Worm (Caenorhabditis elegans) whole organism, dauer: ENCODE data around the gene srg-56.

ENCODE experiments used
- unc-62 ChIP-seq: sonication (generic microtip); optimal IDR thresholded peaks from 2 replicates; lab custom pipeline; 2017; ENCODE audit warnings: missing biosample characterization, missing genetic modification reagents, missing genetic modification characterization

Gene srg-56

DNA sequence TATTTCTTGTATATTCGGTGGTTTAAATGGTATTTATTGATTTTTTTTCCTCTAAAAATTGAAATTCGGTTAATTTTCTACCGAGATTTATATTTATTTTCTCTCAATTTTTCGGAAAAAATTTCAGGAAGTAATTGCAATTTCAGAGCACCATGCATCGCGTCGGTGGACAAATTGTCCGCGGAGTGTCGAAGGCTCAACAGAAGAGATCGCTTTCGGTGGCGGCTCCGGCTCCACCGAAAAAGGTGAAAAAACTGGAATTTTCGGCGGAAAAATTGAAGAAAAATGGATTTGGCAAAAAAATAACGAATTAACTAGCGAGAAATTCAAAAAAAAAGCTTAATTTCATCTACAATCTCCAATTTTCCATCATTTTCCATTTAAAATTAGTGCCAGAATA, 39.2 kb downstream of the srg-56 start, which contains the start of gene nuo-5:
Gene nuo-5 (plus strand): TSS at position 147 of the 400 bp plus-strand sequence.
- no peak for TF ChIP-seq unc-62 (GFP tag; lab: Kevin White, UChicago)

DNA sequence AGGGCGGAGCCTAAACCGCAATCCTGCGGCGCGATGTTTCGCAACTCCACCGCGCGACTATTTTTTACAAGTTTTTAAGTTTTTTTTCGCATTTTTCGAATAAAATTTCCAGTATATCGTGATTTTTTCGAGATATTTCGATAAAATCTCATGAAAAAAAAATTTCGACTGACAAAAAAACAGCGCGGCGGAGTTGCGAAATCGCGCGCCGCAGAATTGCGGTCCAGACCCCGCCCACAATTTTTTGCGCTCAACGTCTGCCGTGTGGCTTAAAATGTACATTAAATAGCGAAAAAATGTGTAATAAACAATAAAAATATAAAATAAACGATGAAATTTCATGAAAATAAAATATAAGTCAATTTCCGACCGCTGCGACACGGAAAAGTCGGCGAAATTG, 40.4 kb downstream of the srg-56 start:
- TF ChIP-seq unc-62 (GFP tag; lab: Kevin White, UChicago): no peak

DNA sequence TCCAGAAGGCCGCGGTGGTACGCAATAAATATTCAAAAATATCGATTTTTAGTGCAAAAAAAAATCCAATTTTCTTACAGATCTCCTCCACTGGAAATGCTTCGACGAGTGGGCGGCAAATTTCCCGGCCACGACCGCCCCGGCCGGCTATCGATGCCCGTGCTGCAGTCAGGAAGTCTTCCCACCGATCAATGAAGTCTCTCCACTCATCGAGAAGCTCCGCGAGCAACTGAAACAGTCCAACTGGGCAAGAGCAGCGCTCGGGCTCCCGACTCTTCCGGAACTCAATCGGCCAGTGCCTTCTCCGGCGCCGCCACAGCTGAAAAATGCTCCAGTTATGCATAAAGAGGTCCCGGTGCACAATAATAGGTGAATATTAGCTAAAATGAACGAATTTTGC, 42.1 kb downstream of the srg-56 start, which contains the start of gene Y45G12B.3:
Gene Y45G12B.3 (minus strand): TSS at position 320 of the 400 bp plus-strand sequence.
- no peak for TF ChIP-seq unc-62 (GFP tag; lab: Kevin White, UChicago)

DNA sequence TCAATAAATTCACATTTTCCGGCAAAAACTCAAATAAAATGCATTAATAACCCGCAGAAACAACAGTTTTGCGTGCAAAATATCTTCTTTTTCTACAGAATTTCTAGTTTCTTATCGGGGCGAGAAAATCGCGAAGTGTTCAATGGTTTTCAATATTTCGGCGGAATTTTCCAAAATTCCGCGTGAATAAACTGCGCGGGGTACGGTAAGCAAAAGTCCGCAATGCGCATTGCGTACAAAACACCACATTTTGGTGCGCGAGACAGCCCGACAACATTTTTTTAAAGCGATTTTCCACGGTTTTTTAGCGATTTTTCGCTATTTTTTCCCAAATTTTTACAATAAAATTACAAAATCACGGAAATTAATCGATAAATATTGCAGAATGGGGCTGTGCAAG, 43.7 kb downstream of the srg-56 start, which contains the start of gene Y45G12B.2:
Gene Y45G12B.2 (plus strand): TSS at position 383 of the 400 bp plus-strand sequence.
- no peak for TF ChIP-seq unc-62 (GFP tag; lab: Kevin White, UChicago)

DNA sequence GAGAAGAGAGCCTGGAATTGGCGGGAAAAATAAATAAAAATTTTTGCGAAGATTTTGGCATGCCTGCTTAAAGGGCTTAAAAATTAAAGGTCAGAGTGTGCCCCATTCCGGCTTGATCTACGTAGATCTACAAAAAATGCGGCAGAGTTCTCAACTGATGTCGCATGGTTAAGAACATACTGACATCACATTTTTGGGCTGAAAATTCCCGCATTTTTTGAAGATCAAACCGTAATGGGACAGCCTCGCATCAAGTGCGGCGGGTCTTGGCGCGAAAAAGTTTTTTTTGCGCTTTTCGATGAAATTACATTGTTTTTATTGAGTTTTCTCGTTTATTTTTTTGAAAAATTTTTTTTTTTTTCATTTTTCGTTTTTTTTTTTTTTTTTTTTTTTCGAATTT, 47.1 kb downstream of the srg-56 start:
- TF ChIP-seq unc-62 (GFP tag; lab: Kevin White, UChicago): no peak

DNA sequence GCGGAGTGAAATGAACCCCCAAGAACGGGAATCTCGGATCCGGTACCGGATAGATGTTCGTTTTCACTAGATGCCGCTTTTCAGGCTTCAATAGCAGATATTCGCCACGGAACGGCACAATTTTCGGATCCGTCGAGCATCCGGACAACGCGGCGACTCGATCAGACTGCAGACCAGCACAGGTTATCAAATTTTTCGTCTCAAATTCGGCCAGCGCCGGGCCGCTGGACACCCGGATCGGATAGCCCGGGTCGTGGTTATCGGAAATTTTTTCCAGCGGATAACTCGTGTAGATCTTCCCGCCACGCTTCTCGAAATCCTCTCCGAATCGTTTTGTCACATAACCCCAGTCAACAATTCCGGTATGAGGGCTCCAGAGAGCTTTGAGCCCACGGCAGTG, 47.6 kb downstream of the srg-56 start:
- TF ChIP-seq unc-62 (GFP tag; lab: Kevin White, UChicago): no peak

DNA sequence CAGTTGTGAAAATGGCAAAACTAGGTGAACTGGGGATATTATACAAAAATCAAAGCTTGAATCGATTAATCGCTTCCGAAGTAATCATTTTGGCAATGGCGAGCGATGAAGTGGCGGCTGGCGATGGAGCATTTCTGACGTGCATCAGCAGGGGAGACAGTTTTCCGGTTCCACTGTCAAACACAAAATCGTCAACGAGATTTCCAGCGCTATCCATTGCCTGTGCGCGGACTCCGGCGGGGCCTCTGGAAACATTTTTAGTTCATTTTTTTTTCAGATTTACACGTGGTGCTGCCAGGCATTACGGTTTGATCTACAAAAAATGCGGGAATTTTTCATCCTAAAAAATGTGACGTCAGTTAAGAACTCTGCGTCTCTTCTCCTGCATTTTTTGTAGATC, 49.5 kb downstream of the srg-56 start:
- no peak for TF ChIP-seq unc-62 (GFP tag; lab: Kevin White, UChicago)
